Worm (Caenorhabditis elegans): ENCODE data around the gene R04F11.5.
A peak's percentile ranks its signal among the peaks of the same experiment; 100 is the strongest.

R04F11.5 gene

ce11 chrV:12344845-12345244, 27.0 kb upstream of the R04F11.5 start, which contains the start of gene F23H12.3:
Gene F23H12.3, plus strand, starts transcription at chrV:12345145.
- TF ChIP-seq ceh-36 (tag; optimal IDR thresholded peaks at IDR 0.05), result no peak
- TF ChIP-seq ama-1 (optimal IDR thresholded peaks at IDR 0.05), result no peak
- TF ChIP-seq tbx-37 (GFP tag; conservative IDR thresholded peaks at IDR 0.05), result no peak

- TF ChIP-seq hmg-4 (GFP tag; optimal IDR thresholded peaks at IDR 0.05), result no peak
- TF ChIP-seq hmbx-1 (tag; optimal IDR thresholded peaks at IDR 0.05), result peak; percentile 2
- TF ChIP-seq ama-1 (optimal IDR thresholded peaks at IDR 0.05), result no peak
- TF ChIP-seq flt-1 (GFP tag; IDR thresholded peaks at IDR 0.05), result peak; percentile 65; the same call in 1 of the 2 replicates
- TF ChIP-seq tbx-11 (GFP tag; IDR thresholded peaks at IDR 0.05), result peak; percentile 76
- peak; percentile 29 for TF ChIP-seq hnd-1 (tag; optimal IDR thresholded peaks at IDR 0.05)
- TF ChIP-seq scrt-1 (GFP tag; IDR thresholded peaks at IDR 0.05), result peak; percentile 72
- TF ChIP-seq ceh-36 (tag; optimal IDR thresholded peaks at IDR 0.05), result peak; percentile 36
- no peak for TF ChIP-seq aly-1 (tag; optimal IDR thresholded peaks at IDR 0.05)
- no peak for TF ChIP-seq ets-7 (tag; optimal IDR thresholded peaks at IDR 0.05)
- peak; percentile 2 for TF ChIP-seq ceh-13 (GFP tag; optimal IDR thresholded peaks at IDR 0.05)
- TF ChIP-seq tbx-37 (GFP tag; conservative IDR thresholded peaks at IDR 0.05), result peak; percentile 50; the same call in 1 of the 2 replicates
- TF ChIP-seq F13C5.2 (tag; optimal IDR thresholded peaks at IDR 0.05), result peak; percentile 91
- TF ChIP-seq tra-4 (tag; optimal IDR thresholded peaks at IDR 0.05), result no peak
- TF ChIP-seq B0310.2 (tag; optimal IDR thresholded peaks at IDR 0.05), result no peak
- TF ChIP-seq sea-1 (GFP tag; conservative IDR thresholded peaks at IDR 0.05), result no peak
- peak; percentile 60; the same call in 1 of the 2 replicates for TF ChIP-seq pes-1 (GFP tag; IDR thresholded peaks at IDR 0.05)
These were observed 25.7 kb upstream of the R04F11.5 start, which contains the start of gene tomm-20 for ce11 chrV:12343419-12343969. Gene tomm-20, minus strand, starts transcription at chrV:12343469.

- no peak for TF ChIP-seq tbx-37 (GFP tag; conservative IDR thresholded peaks at IDR 0.05)
- no peak for TF ChIP-seq aly-1 (tag; optimal IDR thresholded peaks at IDR 0.05)
- no peak for TF ChIP-seq ama-1 (optimal IDR thresholded peaks at IDR 0.05)
- TF ChIP-seq flt-1 (GFP tag; IDR thresholded peaks at IDR 0.05), result no peak
- no peak for TF ChIP-seq hmbx-1 (tag; optimal IDR thresholded peaks at IDR 0.05)
- TF ChIP-seq scrt-1 (GFP tag; IDR thresholded peaks at IDR 0.05), result no peak
- TF ChIP-seq B0310.2 (tag; optimal IDR thresholded peaks at IDR 0.05), result no peak
These were observed 20.1 kb upstream of the R04F11.5 start, which contains the start of gene twk-13 for ce11 chrV:12337894-12338293. Gene twk-13, minus strand, starts transcription at chrV:12337994.

- TF ChIP-seq tbx-11 (GFP tag; IDR thresholded peaks at IDR 0.05) (no peak), scrt-1 (GFP tag; IDR thresholded peaks at IDR 0.05) (no peak), pes-1 (GFP tag; IDR thresholded peaks at IDR 0.05) (no peak), ceh-36 (tag; optimal IDR thresholded peaks at IDR 0.05) (no peak)
These were observed 16.6 kb upstream of the R04F11.5 start for ce11 chrV:12334387-12334786.

ce11 chrV:12331820-12332219, 14.0 kb upstream of the R04F11.5 start:
- TF ChIP-seq ceh-13 (GFP tag; optimal IDR thresholded peaks at IDR 0.05), result peak; percentile 10
- 0 out of 2 replicates have a peak, but pooled peaks have one; percentile 65 for TF ChIP-seq scrt-1 (GFP tag; IDR thresholded peaks at IDR 0.05)
- TF ChIP-seq pes-1 (GFP tag; IDR thresholded peaks at IDR 0.05), result peak; percentile 82
- TF ChIP-seq tbx-37 (GFP tag; conservative IDR thresholded peaks at IDR 0.05), result peak; percentile 46; the same call in 1 of the 2 replicates
- no peak for TF ChIP-seq aly-1 (tag; optimal IDR thresholded peaks at IDR 0.05)
- TF ChIP-seq ama-1 (optimal IDR thresholded peaks at IDR 0.05), result no peak
- peak; percentile 69; the same call in 1 of the 2 replicates for TF ChIP-seq sea-1 (GFP tag; conservative IDR thresholded peaks at IDR 0.05)
- TF ChIP-seq hmg-4 (GFP tag; optimal IDR thresholded peaks at IDR 0.05), result peak; percentile 44
- TF ChIP-seq ceh-36 (tag; optimal IDR thresholded peaks at IDR 0.05), result peak; percentile 47
- 0 out of 2 replicates have a peak, but pooled peaks have one; percentile 50 for TF ChIP-seq flt-1 (GFP tag; IDR thresholded peaks at IDR 0.05)
- peak; percentile 9 for TF ChIP-seq hnd-1 (tag; optimal IDR thresholded peaks at IDR 0.05)
- TF ChIP-seq B0310.2 (tag; optimal IDR thresholded peaks at IDR 0.05), result no peak
- no peak for TF ChIP-seq F13C5.2 (tag; optimal IDR thresholded peaks at IDR 0.05)

DNA sequence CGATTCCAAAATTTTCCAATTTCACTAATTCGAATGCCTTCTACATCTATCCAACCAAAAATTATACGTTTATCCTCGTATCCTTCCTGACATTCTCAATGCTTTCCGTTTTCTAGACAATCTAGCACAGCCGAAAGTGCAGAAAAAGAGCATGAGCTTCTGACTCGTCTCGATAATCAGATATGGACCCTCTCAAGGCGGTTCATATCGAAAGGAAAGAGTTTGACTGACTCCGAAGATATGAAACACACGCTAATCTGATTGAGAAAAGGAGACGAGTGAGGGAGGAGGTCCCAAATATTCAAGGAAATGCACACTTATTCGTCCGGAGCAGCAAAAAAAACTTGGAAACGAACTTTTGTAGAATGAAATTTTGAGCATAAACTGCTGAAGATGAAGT, 11.4 kb upstream of the R04F11.5 start:
- TF ChIP-seq ama-1 (optimal IDR thresholded peaks at IDR 0.05) (no peak), ceh-13 (GFP tag; optimal IDR thresholded peaks at IDR 0.05) (no peak), tbx-11 (GFP tag; IDR thresholded peaks at IDR 0.05) (no peak), tbx-37 (GFP tag; conservative IDR thresholded peaks at IDR 0.05) (no peak), hmg-4 (GFP tag; optimal IDR thresholded peaks at IDR 0.05) (no peak), scrt-1 (GFP tag; IDR thresholded peaks at IDR 0.05) (no peak), ets-7 (tag; optimal IDR thresholded peaks at IDR 0.05) (no peak), sea-1 (GFP tag; conservative IDR thresholded peaks at IDR 0.05) (no peak)

ce11 chrV:12326638-12327037, 8.8 kb upstream of the R04F11.5 start:
- TF ChIP-seq ceh-13 (GFP tag; optimal IDR thresholded peaks at IDR 0.05), result no peak
- TF ChIP-seq hmg-4 (GFP tag; optimal IDR thresholded peaks at IDR 0.05), result no peak
- no peak for TF ChIP-seq tbx-37 (GFP tag; conservative IDR thresholded peaks at IDR 0.05)
- no peak for TF ChIP-seq flt-1 (GFP tag; IDR thresholded peaks at IDR 0.05)
- no peak for TF ChIP-seq ets-7 (tag; optimal IDR thresholded peaks at IDR 0.05)
- no peak for TF ChIP-seq hnd-1 (tag; optimal IDR thresholded peaks at IDR 0.05)
- no peak for TF ChIP-seq B0310.2 (tag; optimal IDR thresholded peaks at IDR 0.05)
- no peak for TF ChIP-seq hmbx-1 (tag; optimal IDR thresholded peaks at IDR 0.05)
- TF ChIP-seq tbx-11 (GFP tag; IDR thresholded peaks at IDR 0.05), result no peak
- TF ChIP-seq ceh-36 (tag; optimal IDR thresholded peaks at IDR 0.05), result no peak
- TF ChIP-seq aly-1 (tag; optimal IDR thresholded peaks at IDR 0.05), result no peak
- TF ChIP-seq sea-1 (GFP tag; conservative IDR thresholded peaks at IDR 0.05), result no peak
- TF ChIP-seq F13C5.2 (tag; optimal IDR thresholded peaks at IDR 0.05), result no peak
- no peak for TF ChIP-seq pes-1 (GFP tag; IDR thresholded peaks at IDR 0.05)
- no peak for TF ChIP-seq scrt-1 (GFP tag; IDR thresholded peaks at IDR 0.05)
- no peak for TF ChIP-seq tra-4 (tag; optimal IDR thresholded peaks at IDR 0.05)
